Fruit fly (Drosophila melanogaster): ENCODE data around the gene CG4174.

CG4174 gene

dm6 chr3L:18617893-18618577, at the start of gene CG4174, which contains the start of gene CG13380 (continued):
- TF ChIP-seq CG4820 (GFP tag; optimal IDR thresholded peaks at IDR 0.05) (no peak), Stat92E (GFP tag; optimal IDR thresholded peaks at IDR 0.05) (no peak), pnt (GFP tag; optimal IDR thresholded peaks at IDR 0.05) (no peak), CG4404 (GFP tag; IDR thresholded peaks at IDR 0.05) (no peak), wor (GFP tag; IDR thresholded peaks at IDR 0.05) (no peak), Nf-YA (GFP tag; IDR thresholded peaks at IDR 0.05) (no peak), wek (GFP tag; optimal IDR thresholded peaks at IDR 0.05) (no peak), CG6272 (GFP tag; IDR thresholded peaks at IDR 0.05) (no peak), CG6813 (GFP tag; optimal IDR thresholded peaks at IDR 0.05) (no peak), phol (tag; optimal IDR thresholded peaks at IDR 0.05) (peak; percentile 3), lov (optimal IDR thresholded peaks at IDR 0.05) (no peak), lov (GFP tag; IDR thresholded peaks at IDR 0.05) (no peak), nom (GFP tag; optimal IDR thresholded peaks at IDR 0.05) (no peak), eyg (GFP tag; optimal IDR thresholded peaks at IDR 0.05) (no peak), Myb (GFP tag; optimal IDR thresholded peaks at IDR 0.05) (no peak), maf-S (GFP tag; optimal IDR thresholded peaks at IDR 0.05) (no peak), Ssrp (tag; optimal IDR thresholded peaks at IDR 0.05) (no peak), Hsf (GFP tag; optimal IDR thresholded peaks at IDR 0.05) (no peak), en (GFP tag; optimal IDR thresholded peaks at IDR 0.05) (no peak), CG1792 (GFP tag; optimal IDR thresholded peaks at IDR 0.05) (no peak), shn (GFP tag; optimal IDR thresholded peaks at IDR 0.05) (no peak), sima (GFP tag; optimal IDR thresholded peaks at IDR 0.05) (no peak), salm (tag; optimal IDR thresholded peaks at IDR 0.05) (no peak), Dbx (GFP tag; IDR thresholded peaks at IDR 0.05) (no peak), nerfin-2 (GFP tag; IDR thresholded peaks at IDR 0.05; ENCODE audit: partially characterized antibody) (peak; percentile 95), CG8281 (tag; optimal IDR thresholded peaks at IDR 0.05) (no peak), grau (tag; optimal IDR thresholded peaks at IDR 0.05) (no peak), kay (GFP tag; optimal IDR thresholded peaks at IDR 0.05) (no peak), scrt (GFP tag; optimal IDR thresholded peaks at IDR 0.05) (no peak), so (GFP tag; IDR thresholded peaks at IDR 0.05) (no peak), vfl (GFP tag; optimal IDR thresholded peaks at IDR 0.05) (no peak), da (GFP tag; optimal IDR thresholded peaks at IDR 0.05) (no peak), CG10654 (GFP tag; optimal IDR thresholded peaks at IDR 0.05) (no peak), CG15269 (tag; optimal IDR thresholded peaks at IDR 0.05) (no peak), chm (GFP tag; IDR thresholded peaks at IDR 0.05) (peak; percentile 73), sens (GFP tag) (peak; percentile 81), odd (GFP tag; optimal IDR thresholded peaks at IDR 0.05) (no peak), CG8359 (GFP tag; optimal IDR thresholded peaks at IDR 0.05; ENCODE audit: borderline replicate concordance) (no peak), kni (GFP tag; optimal IDR thresholded peaks at IDR 0.05) (no peak), CG17359 (tag; optimal IDR thresholded peaks at IDR 0.05) (no peak), Hey (tag; optimal IDR thresholded peaks at IDR 0.05) (no peak), CkIIα-i1 (GFP tag; IDR thresholded peaks at IDR 0.05) (no peak), pum (GFP tag; optimal IDR thresholded peaks at IDR 0.05) (no peak), bcd (GFP tag; optimal IDR thresholded peaks at IDR 0.05) (no peak), pho (GFP tag; optimal IDR thresholded peaks at IDR 0.05) (no peak), CG17802 (tag; optimal IDR thresholded peaks at IDR 0.05) (no peak), CG11723 (GFP tag; optimal IDR thresholded peaks at IDR 0.05) (no peak), CG9932 (GFP tag; IDR thresholded peaks at IDR 0.05) (no peak), ttk (GFP tag; IDR thresholded peaks at IDR 0.05) (no peak), tio (GFP tag; optimal IDR thresholded peaks at IDR 0.05) (no peak), hkb (optimal IDR thresholded peaks at IDR 0.05) (no peak), hkb (GFP tag; IDR thresholded peaks at IDR 0.05) (no peak)

All from whole organism, embryonic.